Worm (Caenorhabditis elegans) whole organism, late embryonic: ENCODE data around the gene E04F6.6.

Source experiments
- C08G9.2 ChIP-seq: sonication (generic microtip); optimal IDR thresholded peaks from 2 replicates; lab custom pipeline; 2016; ENCODE audit warnings: mild to moderate bottlenecking, missing genetic modification characterization, moderate library complexity, missing compliant biosample characterization
- C38D4.7 ChIP-seq: fragments of 200-800 bp; sonication (Bioruptor generic); optimal IDR thresholded peaks from 2 replicates; lab custom pipeline; 2018; ENCODE audit warnings: mild to moderate bottlenecking, missing genetic modification characterization, moderate library complexity, missing compliant biosample characterization
- K02D7.2 ChIP-seq: sonication (generic microtip); optimal IDR thresholded peaks from 2 replicates; lab custom pipeline; 2017; ENCODE audit warnings: mild to moderate bottlenecking, missing genetic modification characterization, missing compliant biosample characterization
- K09A11.1 ChIP-seq: sonication (generic microtip); optimal IDR thresholded peaks from 2 replicates; lab custom pipeline; 2017; ENCODE audit warnings: antibody characterized with exemption, mild to moderate bottlenecking, missing genetic modification characterization, missing compliant biosample characterization; ENCODE audit not compliant: insufficient read depth
- ahr-1 ChIP-seq: sonication (generic microtip); optimal IDR thresholded peaks from 2 replicates; lab custom pipeline; 2016; ENCODE audit warnings: missing genetic modification characterization, missing compliant biosample characterization
- ama-1 ChIP-seq: fragments of 150-350 bp; optimal IDR thresholded peaks from 2 replicates; lab custom pipeline; 2014
- ceh-14 ChIP-seq: sonication (generic microtip); optimal IDR thresholded peaks from 2 replicates; lab custom pipeline; 2016; ENCODE audit warnings: missing genotype, missing genetic modification characterization, missing compliant biosample characterization
- ceh-19 ChIP-seq: fragments of 200-800 bp; sonication (Bioruptor generic); optimal IDR thresholded peaks from 2 replicates; lab custom pipeline; 2018; ENCODE audit warnings: mild to moderate bottlenecking, missing genetic modification characterization, missing compliant biosample characterization
- ceh-2 ChIP-seq: sonication (generic microtip); optimal IDR thresholded peaks from 2 replicates; lab custom pipeline; 2016; ENCODE audit warnings: missing genotype, missing genetic modification characterization, missing compliant biosample characterization
- ceh-22 ChIP-seq: sonication (generic microtip); optimal IDR thresholded peaks from 2 replicates; lab custom pipeline; 2017; ENCODE audit warnings: missing biosample characterization, missing genetic modification characterization
- ceh-30 ChIP-seq: fragments of 150-350 bp; optimal IDR thresholded peaks from 2 replicates; lab custom pipeline; 2014; ENCODE audit warnings: missing biosample characterization, missing genetic modification characterization
- ceh-31 ChIP-seq: sonication (generic microtip); optimal IDR thresholded peaks from 2 replicates; lab custom pipeline; 2016; ENCODE audit warnings: missing genetic modification characterization, missing compliant biosample characterization
- ceh-34 ChIP-seq: sonication (generic microtip); optimal IDR thresholded peaks from 2 replicates; lab custom pipeline; 2016; ENCODE audit warnings: mild to moderate bottlenecking, missing genetic modification characterization, missing compliant biosample characterization
- ceh-48 ChIP-seq: sonication (generic microtip); optimal IDR thresholded peaks from 2 replicates; lab custom pipeline; 2016; ENCODE audit warnings: missing genetic modification characterization, inconsistent platforms, missing compliant biosample characterization
- ceh-6 ChIP-seq: fragments of 200-800 bp; sonication (Bioruptor generic); optimal IDR thresholded peaks from 2 replicates; lab custom pipeline; 2018; ENCODE audit warnings: mild to moderate bottlenecking, missing genetic modification characterization, missing compliant biosample characterization
- ceh-9 ChIP-seq: sonication (generic microtip); optimal IDR thresholded peaks from 2 replicates; lab custom pipeline; 2016; ENCODE audit warnings: mild to moderate bottlenecking, missing genetic modification characterization, inconsistent platforms, missing compliant biosample characterization
- dve-1 ChIP-seq: sonication (generic microtip); optimal IDR thresholded peaks from 2 replicates; lab custom pipeline; 2017; ENCODE audit warnings: antibody characterized with exemption, mild to moderate bottlenecking, missing genetic modification characterization, missing compliant biosample characterization
- elt-2 ChIP-seq: sonication (generic microtip); optimal IDR thresholded peaks from 2 replicates; lab custom pipeline; 2016; ENCODE audit warnings: missing genetic modification reagents, missing genetic modification characterization, missing compliant biosample characterization
- elt-4 ChIP-seq: sonication (generic microtip); optimal IDR thresholded peaks from 2 replicates; lab custom pipeline; 2016; ENCODE audit warnings: missing genetic modification characterization, missing compliant biosample characterization
- fax-1 ChIP-seq: sonication (generic microtip); optimal IDR thresholded peaks from 2 replicates; lab custom pipeline; 2016; ENCODE audit warnings: missing genotype, missing genetic modification characterization, missing compliant biosample characterization
- fkh-6 ChIP-seq: sonication (generic microtip); optimal IDR thresholded peaks from 2 replicates; lab custom pipeline; 2016; ENCODE audit warnings: missing genetic modification characterization, missing compliant biosample characterization
- hlh-13 ChIP-seq: fragments of 200-800 bp; sonication (Bioruptor generic); optimal IDR thresholded peaks from 2 replicates; lab custom pipeline; 2018; ENCODE audit warnings: mild to moderate bottlenecking, missing genetic modification characterization, missing compliant biosample characterization
- hlh-15 ChIP-seq: sonication (generic microtip); optimal IDR thresholded peaks from 2 replicates; lab custom pipeline; 2016; ENCODE audit warnings: missing genetic modification characterization, missing compliant biosample characterization
- hlh-30 ChIP-seq: sonication (generic microtip); optimal IDR thresholded peaks from 2 replicates; lab custom pipeline; 2017; ENCODE audit warnings: antibody characterized with exemption, missing genetic modification characterization, missing compliant biosample characterization; ENCODE audit not compliant: insufficient read depth
- lim-6 ChIP-seq: sonication (generic microtip); optimal IDR thresholded peaks from 2 replicates; lab custom pipeline; 2016; ENCODE audit warnings: missing genetic modification characterization, missing compliant biosample characterization
- lin-11 ChIP-seq: fragments of 200-800 bp; sonication (Bioruptor generic); optimal IDR thresholded peaks from 2 replicates; lab custom pipeline; 2018; ENCODE audit warnings: mild to moderate bottlenecking, missing genetic modification characterization, missing compliant biosample characterization
- mec-3 ChIP-seq: sonication (generic microtip); optimal IDR thresholded peaks from 2 replicates; lab custom pipeline; 2016; ENCODE audit warnings: borderline replicate concordance, missing genetic modification characterization, missing compliant biosample characterization
- nfya-1 ChIP-seq: sonication (generic microtip); optimal IDR thresholded peaks from 2 replicates; lab custom pipeline; 2017; ENCODE audit warnings: missing genetic modification characterization, mild to moderate bottlenecking, missing compliant biosample characterization, antibody characterized with exemption, moderate library complexity
- nhr-11 ChIP-seq: fragments of 150-350 bp; optimal IDR thresholded peaks from 2 replicates; lab custom pipeline; 2014; ENCODE audit warnings: missing biosample characterization, missing genetic modification characterization
- npax-4 ChIP-seq: sonication (generic microtip); optimal IDR thresholded peaks from 2 replicates; lab custom pipeline; 2016; ENCODE audit warnings: missing genetic modification characterization, missing compliant biosample characterization
- odd-2 ChIP-seq: sonication (generic microtip); optimal IDR thresholded peaks from 2 replicates; lab custom pipeline; 2017; ENCODE audit warnings: antibody characterized with exemption, mild to moderate bottlenecking, missing genetic modification characterization, missing compliant biosample characterization
- pag-3 ChIP-seq: sonication (generic microtip); optimal IDR thresholded peaks from 2 replicates; lab custom pipeline; 2016; ENCODE audit warnings: missing compliant biosample characterization, missing genetic modification characterization, borderline replicate concordance
- pat-9 ChIP-seq: fragments of 200-800 bp; sonication (Bioruptor generic); optimal IDR thresholded peaks from 2 replicates; lab custom pipeline; 2018; ENCODE audit warnings: mild to moderate bottlenecking, missing genetic modification characterization, moderate library complexity, missing compliant biosample characterization
- pha-2 ChIP-seq: sonication (generic microtip); optimal IDR thresholded peaks from 2 replicates; lab custom pipeline; 2017; ENCODE audit warnings: mild to moderate bottlenecking, missing genetic modification characterization, missing compliant biosample characterization
- sox-4 ChIP-seq: sonication (generic microtip); optimal IDR thresholded peaks from 2 replicates; lab custom pipeline; 2017; ENCODE audit warnings: mild to moderate bottlenecking, missing genetic modification characterization, inconsistent platforms, missing compliant biosample characterization
- tbx-7 ChIP-seq: sonication (generic microtip); optimal IDR thresholded peaks from 2 replicates; lab custom pipeline; 2016; ENCODE audit warnings: missing genotype, missing genetic modification characterization, missing compliant biosample characterization
- unc-42 ChIP-seq: sonication (generic microtip); optimal IDR thresholded peaks from 2 replicates; lab custom pipeline; 2016; ENCODE audit warnings: missing genotype, missing genetic modification characterization, missing compliant biosample characterization
- unc-86 ChIP-seq: sonication (generic microtip); optimal IDR thresholded peaks from 2 replicates; lab custom pipeline; 2016; ENCODE audit warnings: missing genetic modification characterization, missing compliant biosample characterization
- zip-5 ChIP-seq: sonication (generic microtip); optimal IDR thresholded peaks from 2 replicates; lab custom pipeline; 2016; ENCODE audit warnings: missing genetic modification characterization, missing compliant biosample characterization
- ztf-16 ChIP-seq: sonication (generic microtip); optimal IDR thresholded peaks from 2 replicates; lab custom pipeline; 2017; ENCODE audit warnings: missing genetic modification characterization, missing compliant biosample characterization

Gene E04F6.6

DNA sequence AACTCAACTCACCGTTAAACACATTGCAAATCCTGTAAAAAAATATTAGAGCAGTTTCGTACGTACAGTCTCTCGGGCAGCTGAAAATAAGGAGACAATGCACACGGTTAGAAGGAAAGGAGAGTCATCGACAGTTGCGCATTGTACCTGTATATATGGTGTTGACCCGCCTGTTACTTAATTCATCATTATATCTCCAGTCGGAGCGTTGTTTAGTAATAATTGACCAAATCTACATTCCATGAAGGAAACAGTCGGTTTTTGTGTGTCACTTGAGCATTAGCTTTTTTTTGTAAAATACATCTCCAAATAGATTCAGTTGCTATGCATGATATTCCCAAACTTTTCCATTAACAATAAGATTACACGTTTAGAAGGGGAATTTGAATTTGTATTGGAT, 37.9 kb downstream of the E04F6.6 start, which contains the start of gene C27H5.12:
TSS of gene C27H5.12 (minus strand) at position 101 of the 400 bp plus-strand sequence.
- TF ChIP-seq unc-86 (no peak), hlh-15 (tag; lab: Kevin White, UChicago) (no peak), ceh-2 (tag; lab: Kevin White, UChicago) (no peak), ceh-30 (tag; lab: Kevin White, UChicago) (no peak), hlh-13 (GFP tag; lab: Kevin White, UChicago) (no peak), ceh-22 (tag; lab: Kevin White, UChicago) (no peak), ztf-16 (no peak), pag-3 (tag; lab: Kevin White, UChicago) (no peak), C38D4.7 (GFP tag; lab: Kevin White, UChicago) (no peak)

DNA sequence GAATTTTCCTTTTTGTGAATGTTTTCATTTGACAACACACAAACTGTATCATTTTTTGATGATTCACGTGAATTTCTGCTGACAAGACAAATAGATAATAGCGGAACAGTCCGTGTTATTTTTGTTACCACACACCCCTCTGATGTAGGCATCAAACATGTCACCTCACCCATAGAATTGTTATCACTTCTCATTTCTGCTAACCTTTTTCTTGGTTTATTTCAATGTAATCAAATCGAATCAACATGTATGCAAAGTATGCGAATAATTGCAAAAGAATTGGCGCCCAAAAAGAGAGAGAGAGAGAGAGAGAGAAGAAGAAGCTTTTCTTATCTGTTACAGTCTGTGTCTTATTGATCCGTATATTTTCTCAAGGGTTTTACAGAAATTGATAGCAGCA, 42.0 kb downstream of the E04F6.6 start:
- peak; percentile 61 for TF ChIP-seq elt-2 (tag; lab: Kevin White, UChicago)
- no peak for TF ChIP-seq lim-6 (tag; lab: Kevin White, UChicago)

DNA sequence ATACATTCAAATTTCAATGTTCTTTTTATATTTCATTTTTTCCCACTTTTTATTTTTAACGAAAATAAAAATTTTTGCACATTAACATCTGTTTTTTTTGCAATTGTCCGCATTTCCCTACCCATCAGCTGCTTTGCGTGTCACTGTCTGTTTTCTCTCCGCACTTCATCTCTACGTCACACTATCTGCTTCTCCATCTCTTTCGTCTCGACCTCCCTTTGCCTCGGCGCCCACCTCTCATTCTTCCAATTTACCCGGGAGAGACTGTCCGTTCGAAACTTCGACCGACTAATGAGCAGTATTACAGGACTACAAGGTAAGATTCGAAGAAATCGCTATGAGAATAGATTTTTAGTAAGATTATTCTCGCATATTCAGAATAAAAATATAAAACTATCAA, 44.0 kb downstream of the E04F6.6 start, which contains the start of gene C27H5.2:
TSS of gene C27H5.2 (plus strand) at position 190 of the 400 bp plus-strand sequence.
- TF ChIP-seq fax-1 (no peak), ama-1 (peak; percentile 47)
- TF ChIP-seq, all 69 proteins: peak for 1

DNA sequence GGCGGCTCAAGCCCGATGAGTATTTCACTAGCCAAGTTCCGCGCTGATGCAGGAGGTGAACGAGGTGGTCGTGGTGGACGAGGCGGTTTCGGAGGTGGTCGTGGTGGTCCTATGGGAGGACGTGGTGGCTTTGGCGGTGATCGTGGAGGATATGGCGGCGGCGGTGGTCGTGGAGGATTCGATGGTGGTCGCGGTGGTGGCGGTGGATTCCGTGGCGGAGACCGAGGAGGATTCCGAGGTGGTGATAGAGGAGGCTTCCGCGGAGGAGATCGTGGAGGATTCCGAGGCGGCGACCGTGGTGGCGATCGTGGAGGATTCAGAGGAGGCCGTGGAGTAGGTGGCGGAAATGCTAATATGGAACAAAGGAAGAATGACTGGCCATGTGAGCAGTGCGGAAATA, 44.7 kb downstream of the E04F6.6 start:
- TF ChIP-seq odd-2 (tag; lab: Kevin White, UChicago): no peak
- TF ChIP-seq tbx-7 (tag; lab: Kevin White, UChicago): no peak
- TF ChIP-seq unc-42 (tag; lab: Kevin White, UChicago): no peak
- no peak for TF ChIP-seq mec-3 (tag; lab: Kevin White, UChicago)
- TF ChIP-seq hlh-30 (tag; lab: Kevin White, UChicago): no peak
- TF ChIP-seq ceh-14: no peak
- TF ChIP-seq fkh-6 (tag; lab: Kevin White, UChicago): no peak
- TF ChIP-seq elt-2 (tag; lab: Kevin White, UChicago): no peak

DNA sequence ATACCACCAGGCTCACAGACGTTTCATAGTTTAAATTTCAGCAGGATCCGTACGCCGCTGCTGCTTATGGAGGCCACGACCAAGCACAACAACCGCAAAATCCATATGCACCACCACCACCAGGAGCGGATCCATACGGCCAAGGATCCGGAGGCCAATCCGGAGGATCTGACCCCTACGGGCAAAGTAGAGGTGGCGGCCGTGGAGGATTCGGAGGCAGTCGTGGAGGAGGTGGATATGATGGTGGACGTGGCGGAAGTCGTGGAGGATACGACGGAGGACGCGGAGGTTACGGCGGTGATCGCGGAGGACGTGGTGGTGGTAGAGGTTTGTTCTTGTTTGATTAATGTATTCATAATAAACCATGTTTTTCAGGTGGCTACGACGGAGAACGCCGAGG, 46.3 kb downstream of the E04F6.6 start:
- TF ChIP-seq ceh-6: peak; percentile 17
- TF ChIP-seq, all 69 proteins: peak for 1; not testable (repeated sequence) for 68

DNA sequence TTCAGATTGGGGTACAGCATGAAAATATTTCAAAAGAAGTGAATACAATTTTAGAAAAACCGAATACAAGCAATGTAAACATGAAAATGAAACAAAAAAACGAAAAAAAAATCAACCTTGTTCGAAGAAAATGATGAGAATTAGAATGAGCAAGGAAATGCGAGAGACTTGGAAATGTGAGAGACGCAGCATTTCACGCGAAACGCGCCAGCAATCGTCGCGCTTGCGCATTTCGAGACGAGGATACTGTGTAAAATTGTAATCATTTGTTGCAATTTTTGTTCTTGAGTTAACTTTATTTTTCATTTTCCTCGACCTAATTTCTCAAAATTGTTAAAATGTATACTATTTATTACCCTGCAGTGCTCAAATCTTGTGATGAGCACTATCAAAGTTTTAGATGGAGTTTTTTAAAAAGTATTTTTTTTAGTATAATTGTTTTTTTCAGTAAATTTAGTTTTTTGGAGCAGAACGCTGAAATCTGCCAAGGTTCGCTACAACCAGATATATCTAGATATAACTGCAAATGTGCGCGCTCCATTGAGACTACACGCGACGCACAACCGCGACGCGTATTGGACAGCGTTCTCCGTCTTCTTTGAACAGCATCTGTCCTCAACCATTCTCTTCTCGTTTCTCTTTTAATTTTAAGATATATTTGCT, 47.3 kb downstream of the E04F6.6 start, which contains the start of gene fust-1:
TSS of gene fust-1 (plus strand) at position 613 of the 663 bp plus-strand sequence.
- TF ChIP-seq sox-4 (tag; lab: Kevin White, UChicago) (peak; percentile 58), nhr-11 (no peak), nfya-1 (tag; lab: Kevin White, UChicago) (peak; percentile 86), hlh-13 (GFP tag; lab: Kevin White, UChicago) (no peak), fax-1 (peak; percentile 40), ceh-22 (tag; lab: Kevin White, UChicago) (no peak), ahr-1 (no peak), ceh-9 (no peak), pag-3 (tag; lab: Kevin White, UChicago) (no peak), pat-9 (tag; lab: Kevin White, UChicago) (peak; percentile 67), K02D7.2 (tag; lab: Kevin White, UChicago) (peak; percentile 37), dve-1 (tag; lab: Kevin White, UChicago) (peak; percentile 80), ceh-48 (tag; lab: Kevin White, UChicago) (peak; percentile 32), npax-4 (tag; lab: Kevin White, UChicago) (peak; percentile 10), K09A11.1 (tag; lab: Kevin White, UChicago) (peak; percentile 51), elt-4 (tag; lab: Kevin White, UChicago) (no peak), ceh-2 (tag; lab: Kevin White, UChicago) (peak; percentile 62), C08G9.2 (tag; lab: Kevin White, UChicago) (peak; percentile 57), hlh-15 (tag; lab: Kevin White, UChicago) (no peak), ceh-34 (tag; lab: Kevin White, UChicago) (peak; percentile 76), pha-2 (tag; lab: Kevin White, UChicago) (no peak), lim-6 (tag; lab: Kevin White, UChicago) (no peak), ceh-31 (tag; lab: Kevin White, UChicago) (peak; percentile 76), unc-42 (tag; lab: Kevin White, UChicago) (peak; percentile 75), ceh-19 (peak; percentile 42), lin-11 (tag; lab: Kevin White, UChicago) (peak; percentile 30), ztf-16 (peak; percentile 49), zip-5 (tag; lab: Kevin White, UChicago) (peak; percentile 23), ceh-30 (tag; lab: Kevin White, UChicago) (peak; percentile 34)
